Fruit fly (Drosophila melanogaster) whole organism, embryonic: ENCODE data around the gene CG12640.

Experiments
- ATbp ChIP-seq: fragments of 200-800 bp; sonication (Bioruptor generic); optimal IDR thresholded peaks from 2 replicates; lab custom pipeline; 2017; ENCODE audit warnings: missing biosample characterization, mild to moderate bottlenecking, missing genetic modification characterization, missing genetic modification reagents
- Atf-2 ChIP-seq: fragments of 200-800 bp; sonication (Bioruptor generic); optimal IDR thresholded peaks from 2 replicates; lab custom pipeline; 2016; ENCODE audit warnings: missing biosample characterization, missing genetic modification characterization
- Atf6 ChIP-seq: fragments of 200-800 bp; sonication (Bioruptor generic); IDR thresholded peaks from 2 replicates; pipeline ENCODE4 v1.3.6; 2022; ENCODE audit warnings: missing biosample characterization, missing genetic modification characterization
- Awh ChIP-seq: fragments of 200-800 bp; sonication (Bioruptor generic); IDR thresholded peaks from 2 replicates; pipeline ENCODE4, ENCODE4 v1.3.6; 2022; ENCODE audit warnings: missing biosample characterization, missing genetic modification characterization
- CG10209 ChIP-seq: fragments of 200-800 bp; sonication (Bioruptor generic); optimal IDR thresholded peaks from 3 replicates; lab custom pipeline; 2017; ENCODE audit warnings: missing biosample characterization, mild to moderate bottlenecking, missing genetic modification characterization, missing genetic modification reagents
- CG10979 ChIP-seq: fragments of 200-800 bp; sonication (Bioruptor generic); optimal IDR thresholded peaks from 2 replicates; lab custom pipeline; 2018; ENCODE audit warnings: missing biosample characterization, mild to moderate bottlenecking, missing genetic modification characterization, moderate library complexity
- CG11696 ChIP-seq: fragments of 200-800 bp; sonication (Bioruptor generic); IDR thresholded peaks from 2 replicates; pipeline ENCODE4 v1.3.6; 2022; ENCODE audit warnings: missing biosample characterization, missing genetic modification characterization
- CG11723 ChIP-seq: fragments of 200-800 bp; sonication (Bioruptor generic); optimal IDR thresholded peaks from 2 replicates; lab custom pipeline; 2017; ENCODE audit warnings: missing biosample characterization, mild to moderate bottlenecking, missing genetic modification characterization
- CG12155 ChIP-seq: fragments of 200-800 bp; sonication (Bioruptor generic); optimal IDR thresholded peaks from 3 replicates; lab custom pipeline; 2016; ENCODE audit warnings: missing biosample characterization, missing genetic modification characterization
- CG12236 ChIP-seq: fragments of 200-800 bp; sonication (Bioruptor generic); optimal IDR thresholded peaks from 2 replicates; lab custom pipeline; 2016; ENCODE audit warnings: missing biosample characterization, missing genetic modification characterization
- CG16779 ChIP-seq: fragments of 200-800 bp; sonication (Bioruptor generic); IDR thresholded peaks from 2 replicates; pipeline ENCODE4 v1.3.6; 2022; ENCODE audit warnings: missing biosample characterization, missing genetic modification characterization
- CG17361 ChIP-seq: fragments of 200-800 bp; sonication (Bioruptor generic); IDR thresholded peaks from 3 replicates; pipeline ENCODE4 v1.3.6; 2022; ENCODE audit warnings: missing biosample characterization, missing genetic modification characterization
- CG1792 ChIP-seq: fragments of 200-800 bp; sonication (Bioruptor generic); optimal IDR thresholded peaks from 2 replicates; lab custom pipeline; 2016; ENCODE audit warnings: missing biosample characterization, missing genetic modification characterization
- CG18619 ChIP-seq: fragments of 200-800 bp; sonication (Bioruptor generic); optimal IDR thresholded peaks from 3 replicates; lab custom pipeline; 2017; ENCODE audit warnings: missing biosample characterization, mild to moderate bottlenecking, missing genetic modification characterization
- CG30403 ChIP-seq: fragments of 200-800 bp; sonication (Bioruptor generic); optimal IDR thresholded peaks from 3 replicates; lab custom pipeline; 2016; ENCODE audit warnings: missing biosample characterization, missing genetic modification characterization
- CG30431 ChIP-seq: fragments of 200-800 bp; sonication (Bioruptor generic); optimal IDR thresholded peaks from 2 replicates; lab custom pipeline; 2017; ENCODE audit warnings: missing biosample characterization, missing genetic modification characterization
- CG34376 ChIP-seq: fragments of 200-800 bp; sonication (Bioruptor generic); optimal IDR thresholded peaks from 2 replicates; lab custom pipeline; 2018; ENCODE audit warnings: missing biosample characterization, mild to moderate bottlenecking, missing genetic modification characterization
- CG4820 ChIP-seq: fragments of 200-800 bp; sonication (Bioruptor generic); optimal IDR thresholded peaks from 3 replicates; lab custom pipeline; 2016; ENCODE audit warnings: missing biosample characterization, missing genetic modification characterization
- CG6254 ChIP-seq: fragments of 200-800 bp; sonication (Bioruptor generic); optimal IDR thresholded peaks from 3 replicates; lab custom pipeline; 2017; ENCODE audit warnings: mild to moderate bottlenecking, missing biosample characterization, missing genetic modification reagents, missing genetic modification characterization
- CG7372 ChIP-seq: fragments of 200-800 bp; sonication (Bioruptor generic); IDR thresholded peaks from 2 replicates; pipeline ENCODE4 v1.3.6; 2022; ENCODE audit warnings: missing biosample characterization, missing genetic modification characterization
- CG7556 ChIP-seq: fragments of 200-800 bp; sonication (Bioruptor generic); optimal IDR thresholded peaks from 2 replicates; lab custom pipeline; 2017; ENCODE audit warnings: missing biosample characterization, mild to moderate bottlenecking, missing genetic modification characterization
- CG7928 ChIP-seq: fragments of 200-800 bp; sonication (Bioruptor generic); optimal IDR thresholded peaks from 2 replicates; lab custom pipeline; 2017; ENCODE audit warnings: missing biosample characterization, mild to moderate bottlenecking, missing genetic modification characterization
- CG8359 ChIP-seq: fragments of 200-800 bp; sonication (Bioruptor generic); optimal IDR thresholded peaks from 2 replicates; lab custom pipeline; 2017; ENCODE audit warnings: missing biosample characterization, mild to moderate bottlenecking, missing genetic modification characterization, borderline replicate concordance
- CG8765 ChIP-seq: fragments of 200-800 bp; sonication (Bioruptor generic); IDR thresholded peaks from 2 replicates; pipeline ENCODE4 v1.3.6; 2022; ENCODE audit warnings: missing biosample characterization, missing genetic modification characterization
- CG9932 ChIP-seq: fragments of 200-800 bp; sonication (Bioruptor generic); IDR thresholded peaks from 2 replicates; pipeline ENCODE4 v1.3.6; 2022; ENCODE audit warnings: missing biosample characterization, missing genetic modification characterization
- ERR ChIP-seq: fragments of 200-800 bp; sonication (Bioruptor generic); optimal IDR thresholded peaks from 2 replicates; lab custom pipeline; 2016; ENCODE audit warnings: missing biosample characterization, missing genetic modification characterization
- Gsc ChIP-seq: fragments of 200-800 bp; sonication (Bioruptor generic); IDR thresholded peaks from 2 replicates; pipeline ENCODE4 v1.3.6; 2022; ENCODE audit warnings: missing biosample characterization, missing genetic modification characterization
- Hr39 ChIP-seq: fragments of >200 bp; optimal IDR thresholded peaks from 2 replicates; lab custom pipeline; 2017
- Med ChIP-seq: fragments of 200-800 bp; sonication (Bioruptor generic); peaks from one replicate; lab custom pipeline; 2016; ENCODE audit warnings: missing biosample characterization, missing genetic modification characterization, mild to moderate bottlenecking, inconsistent platforms, moderate library complexity
- Nf-YC ChIP-seq: fragments of 200-800 bp; optimal IDR thresholded peaks from 3 replicates; lab custom pipeline; 2019; ENCODE audit warnings: missing biosample characterization, mild to moderate bottlenecking, missing genetic modification characterization, moderate library complexity
- Sin3A ChIP-seq: fragments of >200 bp; optimal IDR thresholded peaks from 2 replicates; lab custom pipeline; 2018
- TFAM ChIP-seq: fragments of 200-800 bp; sonication (Bioruptor generic); optimal IDR thresholded peaks from 2 replicates; lab custom pipeline; 2017; ENCODE audit warnings: missing biosample characterization, missing genetic modification characterization, inconsistent platforms
- al ChIP-seq: fragments of 200-800 bp; sonication (Bioruptor generic); IDR thresholded peaks from 2 replicates; pipeline ENCODE4 v1.3.6; 2022; ENCODE audit warnings: missing biosample characterization, missing genetic modification characterization
- amos ChIP-seq: fragments of 200-800 bp; sonication (Bioruptor generic); IDR thresholded peaks from 2 replicates; pipeline ENCODE4 v1.3.6; 2022; ENCODE audit warnings: missing biosample characterization, missing genetic modification characterization; ENCODE audit not compliant: partially characterized antibody
- ara ChIP-seq: fragments of 200-800 bp; sonication (Bioruptor generic); IDR thresholded peaks from 2 replicates; pipeline ENCODE4 v1.3.6; 2022; ENCODE audit warnings: missing biosample characterization, missing genetic modification characterization
- ato ChIP-seq: fragments of 200-800 bp; sonication (Bioruptor generic); IDR thresholded peaks from 2 replicates; pipeline ENCODE4 v1.3.6; 2022; ENCODE audit warnings: missing biosample characterization, missing genetic modification characterization; ENCODE audit not compliant: partially characterized antibody
- br ChIP-seq: fragments of >200 bp; optimal IDR thresholded peaks from 2 replicates; lab custom pipeline; 2017
- cad ChIP-seq: fragments of >200 bp; optimal IDR thresholded peaks from 2 replicates; lab custom pipeline; 2017; ENCODE audit warnings: missing biosample characterization, missing genetic modification characterization
- chm ChIP-seq: fragments of 200-800 bp; sonication (Bioruptor generic); IDR thresholded peaks from 2 replicates; pipeline ENCODE4 v1.3.6; 2022; ENCODE audit warnings: missing biosample characterization, missing genetic modification characterization
- disco-r ChIP-seq: fragments of 200-800 bp; sonication (Bioruptor generic); optimal IDR thresholded peaks from 2 replicates; lab custom pipeline; 2016; ENCODE audit warnings: missing biosample characterization, missing genetic modification characterization
- ems ChIP-seq: fragments of 200-800 bp; sonication (Bioruptor generic); optimal IDR thresholded peaks from 3 replicates; lab custom pipeline; 2016; ENCODE audit warnings: missing biosample characterization, missing genetic modification characterization
- insv ChIP-seq, 2 experiments: fragments of 200-800 bp; sonication (Bioruptor generic); optimal IDR thresholded peaks; 3 replicates each; lab custom pipeline; 2016 to 2018; ENCODE audit warnings: missing biosample characterization in 2 of 2, missing genetic modification characterization in 2 of 2
- jumu ChIP-seq: fragments of 200-800 bp; sonication (Bioruptor generic); optimal IDR thresholded peaks from 3 replicates; lab custom pipeline; 2016; ENCODE audit warnings: missing biosample characterization, missing genetic modification characterization
- ro ChIP-seq: fragments of 200-800 bp; sonication (Bioruptor generic); IDR thresholded peaks from 2 replicates; pipeline ENCODE4 v1.3.6; 2022; ENCODE audit warnings: missing biosample characterization, missing genetic modification characterization
- salm ChIP-seq: fragments of 200-800 bp; sonication (Bioruptor generic); optimal IDR thresholded peaks from 2 replicates; lab custom pipeline; 2018; ENCODE audit warnings: missing biosample characterization, mild to moderate bottlenecking, missing genetic modification characterization
- slbo ChIP-seq: fragments of 200-800 bp; sonication (Bioruptor generic); IDR thresholded peaks from 2 replicates; pipeline ENCODE4 v1.3.6; 2022; ENCODE audit warnings: missing biosample characterization, missing genetic modification characterization
- slou ChIP-seq: fragments of 200-800 bp; sonication (Bioruptor generic); optimal IDR thresholded peaks from 3 replicates; lab custom pipeline; 2016; ENCODE audit warnings: missing biosample characterization, missing genetic modification characterization
- tio ChIP-seq: fragments of 200-800 bp; sonication (Bioruptor generic); optimal IDR thresholded peaks from 2 replicates; lab custom pipeline; 2017; ENCODE audit warnings: missing biosample characterization, missing genetic modification characterization, inconsistent platforms
- tll ChIP-seq, 2 experiments: fragments of 200-800 bp in 1 of 2; fragments of >200 bp in 1 of 2; sonication (Bioruptor generic) in 1 of 2; optimal IDR thresholded peaks; 2 replicates each; lab custom pipeline; 2017 to 2019; ENCODE audit warnings: missing biosample characterization in 2 of 2, missing genetic modification characterization in 2 of 2, mild to moderate bottlenecking in 1 of 2, moderate library complexity in 1 of 2
- unc-4 ChIP-seq: fragments of 200-800 bp; sonication (Bioruptor generic); IDR thresholded peaks from 2 replicates; pipeline ENCODE4 v1.3.6; 2022; ENCODE audit warnings: missing biosample characterization, missing genetic modification characterization; ENCODE audit not compliant: partially characterized antibody
- vvl ChIP-seq: fragments of 200-800 bp; sonication (Bioruptor generic); IDR thresholded peaks from 2 replicates; pipeline ENCODE4 v1.3.6; 2022; ENCODE audit warnings: missing biosample characterization, missing genetic modification characterization
- wdn ChIP-seq: fragments of 200-800 bp; sonication (Bioruptor generic); IDR thresholded peaks from 2 replicates; pipeline ENCODE4 v1.3.6; 2022; ENCODE audit warnings: missing biosample characterization, missing genetic modification characterization

The CG12640 gene

DNA sequence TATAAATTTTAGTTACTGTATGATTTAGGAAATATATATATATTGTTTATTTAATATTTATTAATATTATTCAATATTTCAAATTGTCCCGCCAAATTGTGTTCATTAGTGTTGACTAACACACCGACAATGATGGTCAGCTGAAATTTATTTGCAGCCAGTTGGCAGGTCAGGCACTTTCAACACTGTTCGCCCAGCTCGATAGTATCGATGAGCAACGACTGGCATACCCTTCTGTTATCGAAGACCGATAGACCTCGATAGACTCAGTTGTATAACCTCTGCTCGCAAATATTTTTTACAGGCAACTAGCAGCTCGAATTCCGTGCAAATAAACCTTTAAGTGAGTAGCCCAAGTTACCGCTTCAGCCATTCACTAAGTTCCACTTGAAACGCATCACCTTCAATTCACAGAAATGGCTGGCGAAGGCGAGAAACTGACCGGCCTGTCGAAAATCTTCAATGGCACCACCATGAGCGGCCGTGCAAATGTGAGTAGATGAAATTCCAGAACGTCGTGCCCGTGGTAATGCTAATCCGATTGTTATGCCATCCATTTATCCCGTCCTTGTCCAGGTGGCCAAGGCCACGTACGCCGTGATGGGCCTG lies 28.0 kb upstream of the CG12640 start, which contains the start of gene Neb-cGP (continued):
- peak; percentile 41; the same call in 2 of the 3 replicates for TF ChIP-seq CG17361
- no peak for TF ChIP-seq CG8359
- no peak for TF ChIP-seq cad
- TF ChIP-seq CG30403 (GFP tag; lab: Kevin White, UChicago), result peak; percentile 55
- TF ChIP-seq CG7928 (GFP tag; lab: Kevin White, UChicago), result peak; percentile 45
- TF ChIP-seq Atf6, result no peak
- no peak for TF ChIP-seq TFAM (GFP tag; lab: Kevin White, UChicago)
- 0 out of 2 replicates have a peak, but pooled peaks have one; percentile 7 for TF ChIP-seq CG16779 (GFP tag; lab: Robert Waterston, UW)
- no peak; the same call in 1 of the 2 replicates for TF ChIP-seq CG7372
- TF ChIP-seq salm (tag; lab: Kevin White, UChicago), result peak; percentile 24
- TF ChIP-seq CG1792 (GFP tag; lab: Kevin White, UChicago), result no peak
- TF ChIP-seq Med (GFP tag; lab: Kevin White, UChicago), result peak; percentile 96
- TF ChIP-seq disco-r (GFP tag; lab: Kevin White, UChicago), result no peak
- peak; percentile 51 for TF ChIP-seq jumu (GFP tag; lab: Kevin White, UChicago)
- no peak for TF ChIP-seq Gsc (GFP tag; lab: Robert Waterston, UW)
- no peak for TF ChIP-seq tio (GFP tag; lab: Kevin White, UChicago)
- TF ChIP-seq CG4820 (GFP tag; lab: Kevin White, UChicago), result peak; percentile 34
- TF ChIP-seq Awh (GFP tag; lab: Robert Waterston, UW), result no peak
- TF ChIP-seq unc-4, result peak; percentile 96
- TF ChIP-seq vvl (GFP tag; lab: Robert Waterston, UW), result peak; percentile 82
- no peak for TF ChIP-seq CG11696 (GFP tag; lab: Robert Waterston, UW)
- TF ChIP-seq ems, result peak; percentile 41
- TF ChIP-seq CG12236, result no peak
- TF ChIP-seq ato (GFP tag; lab: Robert Waterston, UW), result peak; percentile 94
- peak; percentile 42 for TF ChIP-seq CG10979 (tag; lab: Kevin White, UChicago)
- TF ChIP-seq ara, result peak; percentile 25; the same call in 1 of the 2 replicates
- peak; percentile 35 for TF ChIP-seq CG30431 (GFP tag; lab: Kevin White, UChicago)
- TF ChIP-seq Nf-YC (tag; lab: Kevin White, UChicago), result peak; percentile 57
- no peak for TF ChIP-seq CG8765 (GFP tag; lab: Robert Waterston, UW)
- peak; percentile 31 for TF ChIP-seq Sin3A
- TF ChIP-seq chm, result peak; percentile 63
- TF ChIP-seq br (lab: Kevin White, UChicago), result no peak
- TF ChIP-seq slou (GFP tag; lab: Kevin White, UChicago), result peak; percentile 37
- no peak for TF ChIP-seq Hr39
- peak; percentile 20 for TF ChIP-seq CG7556 (GFP tag; lab: Kevin White, UChicago)
- TF ChIP-seq CG9932 (GFP tag; lab: Robert Waterston, UW), result peak; percentile 90
- TF ChIP-seq tll (GFP tag; optimal IDR thresholded peaks at IDR 0.05; lab: Kevin White, UChicago), result no peak
- TF ChIP-seq Atf-2 (GFP tag; lab: Kevin White, UChicago), result no peak
- peak; percentile 54 for TF ChIP-seq CG10209
- no peak for TF ChIP-seq ro (GFP tag; lab: Robert Waterston, UW)
- TF ChIP-seq CG11723 (GFP tag; lab: Kevin White, UChicago), result peak; percentile 25
- peak; percentile 4 for TF ChIP-seq ATbp (GFP tag; lab: Kevin White, UChicago)
- TF ChIP-seq amos (GFP tag; lab: Robert Waterston, UW), result peak; percentile 96
- peak; percentile 82 for TF ChIP-seq slbo (GFP tag; lab: Robert Waterston, UW)
- peak; percentile 25 for TF ChIP-seq CG6254 (GFP tag; lab: Kevin White, UChicago)
- TF ChIP-seq ERR (GFP tag; lab: Kevin White, UChicago), result peak; percentile 49
- peak; percentile 50 for TF ChIP-seq CG18619 (GFP tag; lab: Kevin White, UChicago)
- 0 out of 2 replicates have a peak, but pooled peaks have one; percentile 25 for TF ChIP-seq wdn (GFP tag; lab: Robert Waterston, UW)
- TF ChIP-seq insv (GFP tag; optimal IDR thresholded peaks at IDR 0.05; lab: Kevin White, UChicago), result peak in 1 of 2 experiments; percentile 59
- no peak for TF ChIP-seq al
- TF ChIP-seq CG34376 (GFP tag; lab: Kevin White, UChicago), result peak; percentile 54
- peak; percentile 60 for TF ChIP-seq CG12155 (GFP tag; lab: Kevin White, UChicago)
